Worm (Caenorhabditis elegans): ENCODE results near the gene F52H2.1.

DNA sequence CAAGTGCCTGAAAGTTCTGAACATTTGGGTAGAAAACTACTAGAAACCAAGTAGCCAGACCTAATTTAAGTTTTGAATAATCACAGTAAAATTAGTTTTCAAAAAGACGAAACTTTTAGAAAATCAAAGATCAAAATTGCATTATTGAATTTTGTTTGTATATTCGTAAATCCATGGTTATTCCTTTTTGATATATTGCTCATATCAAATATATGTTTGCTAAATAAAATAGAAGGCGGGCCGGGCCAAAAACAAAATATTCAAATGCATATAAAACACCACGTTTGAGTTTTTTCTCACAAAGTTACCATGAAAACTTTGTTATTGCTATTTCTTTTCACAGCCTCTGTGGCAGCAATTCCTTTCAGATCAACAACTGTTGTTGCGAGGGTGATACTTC is 4.5 kb downstream of the F52H2.1 start, which contains the start of gene ttr-42:
- TF ChIP-seq lim-6 (tag; optimal IDR thresholded peaks at IDR 0.05) (no peak), ama-1 (optimal IDR thresholded peaks at IDR 0.05) (no peak), pha-2 (tag; optimal IDR thresholded peaks at IDR 0.05) (no peak), che-1 (tag; optimal IDR thresholded peaks at IDR 0.05) (no peak), sox-4 (tag; optimal IDR thresholded peaks at IDR 0.05) (no peak), pqm-1 (tag; optimal IDR thresholded peaks at IDR 0.05) (no peak), F13H6.1 (tag; optimal IDR thresholded peaks at IDR 0.05) (no peak)
